Worm (Caenorhabditis elegans): Measurements from ENCODE around the gene gst-37.

ce11 chrV:1874827-1875226 lies 46.6 kb upstream of the gst-37 start:
- TF ChIP-seq ref-1 (GFP tag; conservative IDR thresholded peaks at IDR 0.05) (no peak), klf-2 (GFP tag; conservative IDR thresholded peaks at IDR 0.05) (no peak), flt-1 (GFP tag; IDR thresholded peaks at IDR 0.05) (no peak), T22C8.4 (GFP tag; IDR thresholded peaks at IDR 0.05) (no peak), ztf-23 (GFP tag; IDR thresholded peaks at IDR 0.05) (no peak), cog-1 (tag; optimal IDR thresholded peaks at IDR 0.05) (no peak), tab-1 (GFP tag; IDR thresholded peaks at IDR 0.05) (no peak), ztf-29 (GFP tag; IDR thresholded peaks at IDR 0.05) (no peak)
